Worm (Caenorhabditis elegans) whole organism, late embryonic: ENCODE measurements around the gene F08F3.1.

ENCODE experiments used
- C08G9.2 ChIP-seq: sonication (generic microtip); optimal IDR thresholded peaks from 2 replicates; lab custom pipeline; 2016; ENCODE audit warnings: mild to moderate bottlenecking, missing genetic modification characterization, moderate library complexity, missing compliant biosample characterization
- C38D4.7 ChIP-seq: fragments of 200-800 bp; sonication (Bioruptor generic); optimal IDR thresholded peaks from 2 replicates; lab custom pipeline; 2018; ENCODE audit warnings: mild to moderate bottlenecking, missing genetic modification characterization, moderate library complexity, missing compliant biosample characterization
- ama-1 ChIP-seq: fragments of 150-350 bp; optimal IDR thresholded peaks from 2 replicates; lab custom pipeline; 2014
- ceh-6 ChIP-seq: fragments of 200-800 bp; sonication (Bioruptor generic); optimal IDR thresholded peaks from 2 replicates; lab custom pipeline; 2018; ENCODE audit warnings: mild to moderate bottlenecking, missing genetic modification characterization, missing compliant biosample characterization
- gmeb-2 ChIP-seq: sonication (generic microtip); optimal IDR thresholded peaks from 2 replicates; lab custom pipeline; 2016; ENCODE audit warnings: missing genetic modification characterization, inconsistent platforms, missing compliant biosample characterization
- nfya-1 ChIP-seq: sonication (generic microtip); optimal IDR thresholded peaks from 2 replicates; lab custom pipeline; 2017; ENCODE audit warnings: missing genetic modification characterization, mild to moderate bottlenecking, missing compliant biosample characterization, antibody characterized with exemption, moderate library complexity
- odd-2 ChIP-seq: sonication (generic microtip); optimal IDR thresholded peaks from 2 replicates; lab custom pipeline; 2017; ENCODE audit warnings: antibody characterized with exemption, mild to moderate bottlenecking, missing genetic modification characterization, missing compliant biosample characterization
- pros-1 ChIP-seq: fragments of 150-350 bp; optimal IDR thresholded peaks from 2 replicates; lab custom pipeline; 2014; ENCODE audit warnings: missing biosample characterization, missing genetic modification reagents, missing genetic modification characterization
- tbx-2 ChIP-seq: sonication (generic microtip); optimal IDR thresholded peaks from 2 replicates; lab custom pipeline; 2016; ENCODE audit warnings: missing genetic modification characterization, missing compliant biosample characterization
- ttx-3 ChIP-seq: sonication (generic microtip); optimal IDR thresholded peaks from 2 replicates; lab custom pipeline; 2016; ENCODE audit warnings: missing genetic modification reagents, missing genetic modification characterization, missing compliant biosample characterization
- zip-5 ChIP-seq: sonication (generic microtip); optimal IDR thresholded peaks from 2 replicates; lab custom pipeline; 2016; ENCODE audit warnings: missing genetic modification characterization, missing compliant biosample characterization

ce11 chrV:5403938-5404337 is 42.0 kb upstream of the F08F3.1 start:
- TF ChIP-seq C38D4.7 (GFP tag; lab: Kevin White, UChicago) (no peak), pros-1 (no peak), ceh-6 (GFP tag; lab: Kevin White, UChicago) (no peak), nfya-1 (no peak), tbx-2 (tag; lab: Kevin White, UChicago) (no peak), gmeb-2 (tag; lab: Kevin White, UChicago) (no peak), odd-2 (tag; lab: Kevin White, UChicago) (no peak), C08G9.2 (no peak), ttx-3 (tag; lab: Kevin White, UChicago) (no peak), zip-5 (tag; lab: Kevin White, UChicago) (no peak), ama-1 (lab: Kevin White, UChicago) (no peak)
